Fruit fly (Drosophila melanogaster) whole organism, embryonic: ENCODE measurements around the gene Andorra.

Source experiments
- Atf6 ChIP-seq: fragments of 200-800 bp; sonication (Bioruptor generic); IDR thresholded peaks from 2 replicates; pipeline ENCODE4 v1.3.6; 2022; ENCODE audit warnings: missing biosample characterization, missing genetic modification characterization
- CG10979 ChIP-seq: fragments of 200-800 bp; sonication (Bioruptor generic); optimal IDR thresholded peaks from 2 replicates; lab custom pipeline; 2018; ENCODE audit warnings: missing biosample characterization, mild to moderate bottlenecking, missing genetic modification characterization, moderate library complexity
- CG11504 ChIP-seq: fragments of 200-800 bp; sonication (Bioruptor generic); optimal IDR thresholded peaks from 3 replicates; lab custom pipeline; 2019; ENCODE audit warnings: missing biosample characterization, mild to moderate bottlenecking, missing genetic modification characterization, moderate library complexity
- CG11695 ChIP-seq: fragments of 200-800 bp; sonication (Bioruptor generic); IDR thresholded peaks from 3 replicates; pipeline ENCODE4 v1.3.6; 2022; ENCODE audit warnings: missing biosample characterization, missing genetic modification characterization
- CG12236 ChIP-seq: fragments of 200-800 bp; sonication (Bioruptor generic); optimal IDR thresholded peaks from 2 replicates; lab custom pipeline; 2016; ENCODE audit warnings: missing biosample characterization, missing genetic modification characterization
- CG15269 ChIP-seq: fragments of 200-800 bp; sonication (Bioruptor generic); optimal IDR thresholded peaks from 2 replicates; lab custom pipeline; 2018; ENCODE audit warnings: missing biosample characterization, mild to moderate bottlenecking, missing genetic modification characterization, moderate library complexity
- CG17328 ChIP-seq: fragments of 200-800 bp; sonication (Bioruptor generic); IDR thresholded peaks from 2 replicates; pipeline ENCODE4 v1.3.6; 2022; ENCODE audit warnings: missing biosample characterization, missing genetic modification characterization
- CG18599 ChIP-seq: fragments of 200-800 bp; sonication (Bioruptor generic); optimal IDR thresholded peaks from 3 replicates; lab custom pipeline; 2017; ENCODE audit warnings: missing biosample characterization, missing genetic modification characterization, mild to moderate bottlenecking, moderate library complexity, missing genetic modification reagents
- CG2678 ChIP-seq: fragments of 200-800 bp; sonication (Bioruptor generic); optimal IDR thresholded peaks from 3 replicates; lab custom pipeline; 2019; ENCODE audit warnings: missing biosample characterization, mild to moderate bottlenecking, missing genetic modification characterization, moderate library complexity
- CG3281 ChIP-seq: fragments of 200-800 bp; sonication (Bioruptor generic); optimal IDR thresholded peaks from 3 replicates; lab custom pipeline; 2017; ENCODE audit warnings: missing biosample characterization, mild to moderate bottlenecking, missing genetic modification characterization
- CG4617 ChIP-seq: fragments of 200-800 bp; sonication (Bioruptor generic); optimal IDR thresholded peaks from 3 replicates; lab custom pipeline; 2016; ENCODE audit warnings: missing biosample characterization, missing genetic modification characterization, borderline replicate concordance
- CG6683 ChIP-seq: fragments of 200-800 bp; sonication (Bioruptor generic); optimal IDR thresholded peaks from 2 replicates; lab custom pipeline; 2017; ENCODE audit warnings: missing biosample characterization, mild to moderate bottlenecking, missing genetic modification characterization, missing genetic modification reagents
- CG7839 ChIP-seq: fragments of 200-800 bp; sonication (Bioruptor generic); optimal IDR thresholded peaks from 3 replicates; lab custom pipeline; 2018; ENCODE audit warnings: missing biosample characterization, mild to moderate bottlenecking, missing genetic modification characterization, moderate library complexity
- CG9215 ChIP-seq: fragments of 200-800 bp; sonication (Bioruptor generic); IDR thresholded peaks from 2 replicates; pipeline ENCODE4 v1.3.6; 2022; ENCODE audit warnings: missing biosample characterization, missing genetic modification characterization
- CG9932 ChIP-seq: fragments of 200-800 bp; sonication (Bioruptor generic); IDR thresholded peaks from 2 replicates; pipeline ENCODE4 v1.3.6; 2022; ENCODE audit warnings: missing biosample characterization, missing genetic modification characterization
- CTCF ChIP-seq: fragments of 200-800 bp; sonication (Bioruptor generic); optimal IDR thresholded peaks from 2 replicates; lab custom pipeline; 2017; ENCODE audit warnings: missing biosample characterization, mild to moderate bottlenecking, missing genetic modification characterization, moderate library complexity
- Dref ChIP-seq: fragments of 200-800 bp; sonication (Bioruptor generic); IDR thresholded peaks from 2 replicates; pipeline ENCODE4 v1.3.6; 2022; ENCODE audit warnings: missing biosample characterization, missing genetic modification characterization
- E2f1 ChIP-seq: fragments of 200-800 bp; sonication (Bioruptor generic); IDR thresholded peaks from 2 replicates; pipeline ENCODE4 v1.3.6; 2022; ENCODE audit warnings: missing biosample characterization, missing genetic modification characterization
- Fer1 ChIP-seq: fragments of 200-800 bp; sonication (Bioruptor generic); optimal IDR thresholded peaks from 2 replicates; lab custom pipeline; 2017; ENCODE audit warnings: missing biosample characterization, mild to moderate bottlenecking, missing genetic modification characterization
- HHEX ChIP-seq: fragments of 200-800 bp; sonication (Bioruptor generic); optimal IDR thresholded peaks from 3 replicates; lab custom pipeline; 2017; ENCODE audit warnings: missing biosample characterization, mild to moderate bottlenecking, missing genetic modification characterization, missing genetic modification reagents
- HLH4C ChIP-seq: fragments of 200-800 bp; sonication (Bioruptor generic); IDR thresholded peaks from 3 replicates; pipeline ENCODE4 v1.3.6; 2022; ENCODE audit warnings: missing biosample characterization, missing genetic modification characterization; ENCODE audit not compliant: partially characterized antibody
- Hmr ChIP-seq: fragments of 200-800 bp; sonication (Bioruptor generic); optimal IDR thresholded peaks from 3 replicates; lab custom pipeline; 2017; ENCODE audit warnings: mild to moderate bottlenecking, missing biosample characterization, missing genetic modification reagents, missing genetic modification characterization
- Lhr ChIP-seq: fragments of 200-800 bp; sonication (Bioruptor generic); optimal IDR thresholded peaks from 3 replicates; lab custom pipeline; 2017; ENCODE audit warnings: mild to moderate bottlenecking, missing biosample characterization, missing genetic modification reagents, missing genetic modification characterization
- Med ChIP-seq: fragments of 200-800 bp; sonication (Bioruptor generic); peaks from one replicate; lab custom pipeline; 2016; ENCODE audit warnings: missing biosample characterization, missing genetic modification characterization, mild to moderate bottlenecking, inconsistent platforms, moderate library complexity
- Meics ChIP-seq: fragments of 200-800 bp; sonication (Bioruptor generic); optimal IDR thresholded peaks from 2 replicates; lab custom pipeline; 2017; ENCODE audit warnings: missing biosample characterization, mild to moderate bottlenecking, missing genetic modification characterization
- Nf-YA ChIP-seq: fragments of 200-800 bp; sonication (Bioruptor generic); IDR thresholded peaks from 2 replicates; pipeline ENCODE4 v1.3.6; 2022; ENCODE audit warnings: missing biosample characterization, missing genetic modification characterization
- Ptx1 ChIP-seq: fragments of 200-800 bp; sonication (Bioruptor generic); IDR thresholded peaks from 2 replicates; pipeline ENCODE4 v1.3.6; 2022; ENCODE audit warnings: missing biosample characterization, missing genetic modification characterization
- Rfx ChIP-seq: fragments of 200-800 bp; sonication (Bioruptor generic); IDR thresholded peaks from 2 replicates; pipeline ENCODE4 v1.3.6; 2022; ENCODE audit warnings: missing biosample characterization, missing genetic modification characterization
- al ChIP-seq: fragments of 200-800 bp; sonication (Bioruptor generic); IDR thresholded peaks from 2 replicates; pipeline ENCODE4 v1.3.6; 2022; ENCODE audit warnings: missing biosample characterization, missing genetic modification characterization
- caup ChIP-seq: fragments of 200-800 bp; sonication (Bioruptor generic); optimal IDR thresholded peaks from 3 replicates; lab custom pipeline; 2017; ENCODE audit warnings: missing biosample characterization, mild to moderate bottlenecking, missing genetic modification characterization, moderate library complexity; ENCODE audit not compliant: severe bottlenecking
- dmrt99B ChIP-seq: fragments of 200-800 bp; sonication (Bioruptor generic); optimal IDR thresholded peaks from 2 replicates; lab custom pipeline; 2018; ENCODE audit warnings: missing biosample characterization, mild to moderate bottlenecking, missing genetic modification characterization, moderate library complexity
- gce ChIP-seq: fragments of 200-800 bp; sonication (Bioruptor generic); IDR thresholded peaks from 3 replicates; pipeline ENCODE4 v1.3.6; 2022; ENCODE audit warnings: missing biosample characterization, missing genetic modification characterization
- gfzf ChIP-seq: fragments of 200-800 bp; sonication (Bioruptor generic); optimal IDR thresholded peaks from 2 replicates; lab custom pipeline; 2016; ENCODE audit warnings: missing biosample characterization, mild to moderate bottlenecking, missing genetic modification characterization, moderate library complexity
- grau ChIP-seq: fragments of 200-800 bp; optimal IDR thresholded peaks from 3 replicates; lab custom pipeline; 2019; ENCODE audit warnings: missing biosample characterization, mild to moderate bottlenecking, missing genetic modification characterization, moderate library complexity
- hkb ChIP-seq, 2 experiments: fragments of 200-800 bp in 1 of 2; fragments of >200 bp in 1 of 2; sonication (Bioruptor generic) in 1 of 2; IDR thresholded peaks in 1 of 2; optimal IDR thresholded peaks in 1 of 2; 2 replicates each; pipeline versions ENCODE4 v1.3.6 to Lab custom; 2017 to 2022; ENCODE audit warnings: missing biosample characterization in 1 of 2, missing genetic modification characterization in 1 of 2
- kni ChIP-seq: fragments of 200-800 bp; sonication (Bioruptor generic); optimal IDR thresholded peaks from 3 replicates; lab custom pipeline; 2017; ENCODE audit warnings: mild to moderate bottlenecking, missing biosample characterization, missing genetic modification reagents, missing genetic modification characterization
- lab ChIP-seq: fragments of 200-800 bp; sonication (Bioruptor generic); optimal IDR thresholded peaks from 3 replicates; lab custom pipeline; 2017; ENCODE audit warnings: missing biosample characterization, missing genetic modification characterization, mild to moderate bottlenecking, moderate library complexity, missing genetic modification reagents
- maf-S ChIP-seq: fragments of 200-800 bp; sonication (Bioruptor generic); optimal IDR thresholded peaks from 2 replicates; lab custom pipeline; 2016; ENCODE audit warnings: missing biosample characterization, missing genetic modification characterization
- nerfin-2 ChIP-seq: fragments of 200-800 bp; sonication (Bioruptor generic); IDR thresholded peaks from 2 replicates; pipeline ENCODE4 v1.3.6; 2022; ENCODE audit warnings: missing biosample characterization, missing genetic modification characterization; ENCODE audit not compliant: partially characterized antibody
- onecut ChIP-seq: fragments of 200-800 bp; sonication (Bioruptor generic); IDR thresholded peaks from 2 replicates; pipeline ENCODE4 v1.3.6; 2022; ENCODE audit warnings: missing biosample characterization, missing genetic modification characterization
- row ChIP-seq: fragments of 200-800 bp; sonication (Bioruptor generic); IDR thresholded peaks from 3 replicates; pipeline ENCODE4 v1.3.6; 2022; ENCODE audit warnings: missing biosample characterization, missing genetic modification characterization
- sens-2 ChIP-seq: fragments of 200-800 bp; sonication (Bioruptor generic); IDR thresholded peaks from 2 replicates; pipeline ENCODE4 v1.3.6; 2022; ENCODE audit warnings: missing biosample characterization, missing genetic modification characterization
- slp2 ChIP-seq: fragments of 200-800 bp; sonication (Bioruptor generic); optimal IDR thresholded peaks from 2 replicates; lab custom pipeline; 2016; ENCODE audit warnings: missing biosample characterization, missing genetic modification characterization
- so ChIP-seq: fragments of 200-800 bp; sonication (Bioruptor generic); IDR thresholded peaks from 3 replicates; pipeline ENCODE4 v1.3.6; 2022; ENCODE audit warnings: missing biosample characterization, missing genetic modification characterization
- sob ChIP-seq: fragments of 200-800 bp; sonication (Bioruptor generic); IDR thresholded peaks from 2 replicates; pipeline ENCODE4 v1.3.6; 2022; ENCODE audit warnings: missing biosample characterization, missing genetic modification characterization
- stc ChIP-seq: fragments of 200-800 bp; sonication (Bioruptor generic); IDR thresholded peaks from 2 replicates; pipeline ENCODE4 v1.3.6; 2022; ENCODE audit warnings: missing biosample characterization, missing genetic modification characterization
- unc-4 ChIP-seq: fragments of 200-800 bp; sonication (Bioruptor generic); IDR thresholded peaks from 2 replicates; pipeline ENCODE4 v1.3.6; 2022; ENCODE audit warnings: missing biosample characterization, missing genetic modification characterization; ENCODE audit not compliant: partially characterized antibody
- vvl ChIP-seq: fragments of 200-800 bp; sonication (Bioruptor generic); IDR thresholded peaks from 2 replicates; pipeline ENCODE4 v1.3.6; 2022; ENCODE audit warnings: missing biosample characterization, missing genetic modification characterization
- wor ChIP-seq: fragments of 200-800 bp; sonication (Bioruptor generic); IDR thresholded peaks from 2 replicates; pipeline ENCODE4 v1.3.6; 2022; ENCODE audit warnings: missing biosample characterization, missing genetic modification characterization

The Andorra gene

DNA sequence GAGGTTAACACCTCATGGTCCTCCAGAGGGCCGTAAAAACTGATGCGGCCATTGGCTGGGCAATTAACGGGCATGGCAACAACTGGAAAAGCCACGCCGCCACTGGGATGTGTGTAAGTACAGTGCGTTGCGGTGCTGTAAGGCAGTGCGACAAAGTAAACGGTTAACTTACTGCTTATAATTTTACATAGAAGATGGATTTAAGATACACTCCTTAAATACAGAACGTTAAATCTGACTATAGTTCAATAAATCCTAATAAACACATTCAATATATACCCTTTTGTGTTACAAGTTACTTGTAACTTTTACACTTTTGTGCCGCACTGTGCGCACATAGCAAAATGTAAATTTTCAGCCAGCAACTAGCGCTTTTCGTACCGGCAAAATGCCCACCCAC, 26.3 kb downstream of the Andorra start (continued):
- TF ChIP-seq nerfin-2 (GFP tag; lab: Robert Waterston, UW) (no peak), lab (GFP tag; lab: Kevin White, UChicago) (peak; percentile 56), stc (GFP tag; lab: Robert Waterston, UW) (no peak), sob (0 out of 2 replicates have a peak, but pooled peaks have one; percentile 18), unc-4 (GFP tag; lab: Robert Waterston, UW) (no peak), kni (GFP tag; lab: Kevin White, UChicago) (no peak), Meics (peak; percentile 36), Ptx1 (GFP tag; lab: Robert Waterston, UW) (peak; percentile 41; the same call in 1 of the 2 replicates), CG10979 (tag; lab: Kevin White, UChicago) (no peak), sens-2 (GFP tag; lab: Robert Waterston, UW) (no peak), wor (GFP tag; lab: Robert Waterston, UW) (no peak), Nf-YA (no peak), CG17328 (GFP tag; lab: Robert Waterston, UW) (no peak), CG11504 (peak; percentile 28), gce (GFP tag; lab: Robert Waterston, UW) (no peak), CG4617 (no peak), hkb (optimal IDR thresholded peaks at IDR 0.05; lab: Kevin White, UChicago) (no peak), hkb (GFP tag; IDR thresholded peaks at IDR 0.05; lab: Robert Waterston, UW) (0 out of 2 replicates have a peak, but pooled peaks have one; percentile 13), Med (GFP tag; lab: Kevin White, UChicago) (peak; percentile 65), CG7839 (peak; percentile 20), CG11695 (GFP tag; lab: Robert Waterston, UW) (peak; percentile 56; the same call in 1 of the 3 replicates), caup (GFP tag; lab: Kevin White, UChicago) (peak; percentile 22), onecut (GFP tag; lab: Robert Waterston, UW) (no peak), CG9932 (GFP tag; lab: Robert Waterston, UW) (0 out of 2 replicates have a peak, but pooled peaks have one; percentile 20), CG6683 (no peak), Fer1 (GFP tag; lab: Kevin White, UChicago) (peak; percentile 57), HLH4C (GFP tag; lab: Robert Waterston, UW) (no peak), CG18599 (GFP tag; lab: Kevin White, UChicago) (peak; percentile 45), al (peak; percentile 11; the same call in 1 of the 2 replicates), Dref (no peak), CG15269 (tag; lab: Kevin White, UChicago) (peak; percentile 41), Lhr (GFP tag; lab: Kevin White, UChicago) (no peak), slp2 (GFP tag; lab: Kevin White, UChicago) (no peak), CG2678 (peak; percentile 47), CTCF (GFP tag; lab: Kevin White, UChicago) (no peak), Hmr (peak; percentile 4), dmrt99B (peak; percentile 21), CG3281 (GFP tag; lab: Kevin White, UChicago) (peak; percentile 28), HHEX (peak; percentile 28), Atf6 (GFP tag; lab: Robert Waterston, UW) (peak; percentile 23; the same call in 1 of the 2 replicates), Rfx (GFP tag; lab: Robert Waterston, UW) (0 out of 2 replicates have a peak, but pooled peaks have one; percentile 27), maf-S (GFP tag; lab: Kevin White, UChicago) (no peak), row (GFP tag; lab: Robert Waterston, UW) (peak; percentile 57; the same call in 2 of the 3 replicates), E2f1 (peak; percentile 23; the same call in 1 of the 2 replicates), so (GFP tag; lab: Robert Waterston, UW) (no peak), gfzf (GFP tag; lab: Kevin White, UChicago) (no peak), vvl (GFP tag; lab: Robert Waterston, UW) (no peak), CG12236 (GFP tag; lab: Kevin White, UChicago) (no peak), CG9215 (GFP tag; lab: Robert Waterston, UW) (peak; percentile 29; the same call in 1 of the 2 replicates), grau (tag; lab: Kevin White, UChicago) (peak; percentile 15)
